Fruit fly (Drosophila melanogaster): ENCODE results near the gene CG1924.

- TF ChIP-seq CG6854 (GFP tag; optimal IDR thresholded peaks at IDR 0.05) (no peak), Sox14 (GFP tag; optimal IDR thresholded peaks at IDR 0.05) (no peak), CG11294 (GFP tag; IDR thresholded peaks at IDR 0.05) (no peak)
These were observed 47.0 kb upstream of the CG1924 start for dm6 chrX:12225325-12225972.

Measured in whole organism, prepupa.